Worm (Caenorhabditis elegans): ENCODE measurements around the gene pfn-3.

The pfn-3 gene

DNA sequence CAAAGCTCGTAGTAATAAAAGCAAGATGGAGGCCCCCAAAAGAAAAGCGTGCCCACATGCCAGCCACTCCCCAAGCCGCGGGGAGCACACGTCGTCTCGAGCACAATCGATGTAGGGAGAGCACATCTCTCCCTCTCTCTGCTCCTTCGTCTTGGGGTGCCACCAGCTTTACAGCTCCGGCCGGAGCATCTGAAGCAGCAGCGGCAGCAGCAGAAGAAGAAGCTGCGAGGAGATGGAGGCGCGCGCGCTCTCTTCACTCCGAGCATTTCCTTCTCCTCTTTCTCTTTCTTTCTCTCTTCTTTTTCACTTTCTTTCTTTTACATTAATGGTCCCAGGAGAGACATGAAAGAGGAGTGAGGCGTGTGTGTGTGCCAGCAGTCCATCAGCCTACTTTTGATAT is 16.4 kb downstream of the pfn-3 start (continued):
- TF ChIP-seq sox-4 (tag; optimal IDR thresholded peaks at IDR 0.05) = no peak
- peak; percentile 11 for TF ChIP-seq jun-1 (tag; optimal IDR thresholded peaks at IDR 0.05)
- no peak for TF ChIP-seq pax-3 (tag; optimal IDR thresholded peaks at IDR 0.05)
- TF ChIP-seq nhr-19 (GFP tag; conservative IDR thresholded peaks at IDR 0.05) = peak; percentile 44
- TF ChIP-seq irx-1 (tag; optimal IDR thresholded peaks at IDR 0.05) = peak; percentile 23
- TF ChIP-seq nhr-90 (tag; optimal IDR thresholded peaks at IDR 0.05; ENCODE audit: poor library complexity) = no peak
- no peak for TF ChIP-seq fkh-4 (tag; optimal IDR thresholded peaks at IDR 0.05; ENCODE audit: borderline replicate concordance)
- no peak for TF ChIP-seq nhr-84 (tag; optimal IDR thresholded peaks at IDR 0.05)
- TF ChIP-seq ceh-8 (GFP tag; optimal IDR thresholded peaks at IDR 0.05) = peak; percentile 66
- no peak for TF ChIP-seq zag-1 (tag; optimal IDR thresholded peaks at IDR 0.05)
- TF ChIP-seq Y116A8C.19 (tag; optimal IDR thresholded peaks at IDR 0.05; ENCODE audit: borderline replicate concordance) = no peak
- TF ChIP-seq lin-14 (GFP tag; optimal IDR thresholded peaks at IDR 0.05) = peak; percentile 91
- no peak for TF ChIP-seq pag-3 (tag; optimal IDR thresholded peaks at IDR 0.05; ENCODE audit: borderline replicate concordance, insufficient read depth)
- no peak for TF ChIP-seq hpl-2 (GFP tag; optimal IDR thresholded peaks at IDR 0.05)
- no peak for TF ChIP-seq sup-37 (GFP tag; optimal IDR thresholded peaks at IDR 0.05)
- TF ChIP-seq lsy-2 (tag; optimal IDR thresholded peaks at IDR 0.05) = peak in 1 of 2 experiments; percentile 49
- TF ChIP-seq nhr-71 (tag; optimal IDR thresholded peaks at IDR 0.05) = peak; percentile 77
- TF ChIP-seq nhr-11 (tag; optimal IDR thresholded peaks at IDR 0.05) = no peak
- TF ChIP-seq efl-3 (GFP tag; optimal IDR thresholded peaks at IDR 0.05) = no peak
- peak; percentile 73 for TF ChIP-seq dsc-1 (tag; optimal IDR thresholded peaks at IDR 0.05)
- TF ChIP-seq tlp-1 (tag; optimal IDR thresholded peaks at IDR 0.05) = no peak
- TF ChIP-seq F16B12.6 (tag; optimal IDR thresholded peaks at IDR 0.05) = no peak
- no peak for TF ChIP-seq nhr-85 (tag)
- TF ChIP-seq elt-3 (tag; optimal IDR thresholded peaks at IDR 0.05) = no peak
- TF ChIP-seq zip-4 (GFP tag; optimal IDR thresholded peaks at IDR 0.05) = no peak
- TF ChIP-seq hlh-17 (GFP tag; optimal IDR thresholded peaks at IDR 0.05; ENCODE audit: borderline replicate concordance) = no peak
- TF ChIP-seq lin-13 (GFP tag; optimal IDR thresholded peaks at IDR 0.05) = no peak
- no peak for TF ChIP-seq nhr-20 (tag; optimal IDR thresholded peaks at IDR 0.05)
- no peak for TF ChIP-seq blmp-1 (tag; optimal IDR thresholded peaks at IDR 0.05)
- no peak for TF ChIP-seq vab-15 (tag; optimal IDR thresholded peaks at IDR 0.05)
- TF ChIP-seq C04F5.9 (tag; optimal IDR thresholded peaks at IDR 0.05) = no peak
- peak in 1 of 2 experiments; percentile 17 for TF ChIP-seq ztf-11 (tag; optimal IDR thresholded peaks at IDR 0.05)
- peak; percentile 36 for TF ChIP-seq egl-13 (tag; optimal IDR thresholded peaks at IDR 0.05)
- TF ChIP-seq nhr-28 (tag; optimal IDR thresholded peaks at IDR 0.05) = no peak
- no peak for TF ChIP-seq nhr-237 (tag; optimal IDR thresholded peaks at IDR 0.05)
- TF ChIP-seq mep-1 (tag; optimal IDR thresholded peaks at IDR 0.05) = peak; percentile 42
- no peak for TF ChIP-seq elt-2 (tag; optimal IDR thresholded peaks at IDR 0.05)
- peak in 1 of 2 experiments; percentile 35 for TF ChIP-seq lin-35 (GFP tag; optimal IDR thresholded peaks at IDR 0.05)
- TF ChIP-seq ces-1 (GFP tag; optimal IDR thresholded peaks at IDR 0.05) = no peak
- TF ChIP-seq ceh-88 (GFP tag; IDR thresholded peaks at IDR 0.05) = no peak
- no peak for TF ChIP-seq C16A3.4 (tag; optimal IDR thresholded peaks at IDR 0.05)
- TF ChIP-seq dpl-1 (GFP tag; optimal IDR thresholded peaks at IDR 0.05) = no peak
- TF ChIP-seq lin-39 (tag; optimal IDR thresholded peaks at IDR 0.05) = no peak
- peak; percentile 4 to 51 (median 43) for TF ChIP-seq ceh-82 (tag; optimal IDR thresholded peaks at IDR 0.05)
- peak; percentile 66 for TF ChIP-seq fkh-8 (tag; optimal IDR thresholded peaks at IDR 0.05)
- TF ChIP-seq snu-23 (GFP tag; optimal IDR thresholded peaks at IDR 0.05) = peak; percentile 65
- no peak for TF ChIP-seq ets-5 (GFP tag; IDR thresholded peaks at IDR 0.05)
- peak; percentile 64 for TF ChIP-seq rnt-1 (tag; optimal IDR thresholded peaks at IDR 0.05)
- TF ChIP-seq fos-1 (tag; optimal IDR thresholded peaks at IDR 0.05) = no peak
- TF ChIP-seq mdl-1 (tag; optimal IDR thresholded peaks at IDR 0.05) = peak in 1 of 2 experiments; percentile 31
- TF ChIP-seq efl-1 (optimal IDR thresholded peaks at IDR 0.05) = peak in 1 of 2 experiments; percentile 20
- TF ChIP-seq efl-1 (GFP tag; optimal IDR thresholded peaks at IDR 0.05 in 1 of 2) = peak in 1 of 2 experiments; percentile 92
- TF ChIP-seq grh-1 (GFP tag; IDR thresholded peaks at IDR 0.05) = no peak

Data from whole organism, L1 larva.